Worm (Caenorhabditis elegans) whole organism, late embryonic: ENCODE results near the gene T19H12.3.

Experiments
- ceh-24 ChIP-seq: sonication (generic microtip); optimal IDR thresholded peaks from 2 replicates; lab custom pipeline; 2016; ENCODE audit warnings: mild to moderate bottlenecking, missing genetic modification characterization, missing compliant biosample characterization
- ceh-45 ChIP-seq: fragments of 200-800 bp; sonication (Bioruptor generic); IDR thresholded peaks from 2 replicates; pipeline ENCODE4 v1.3.6; 2022; ENCODE audit warnings: missing genetic modification reagents, missing genetic modification characterization, missing compliant biosample characterization
- elt-2 ChIP-seq: sonication (generic microtip); optimal IDR thresholded peaks from 2 replicates; lab custom pipeline; 2016; ENCODE audit warnings: missing genetic modification reagents, missing genetic modification characterization, missing compliant biosample characterization
- ets-4 ChIP-seq: sonication (generic microtip); optimal IDR thresholded peaks from 2 replicates; lab custom pipeline; 2016; ENCODE audit warnings: missing genetic modification characterization, missing compliant biosample characterization
- hlh-13 ChIP-seq: fragments of 200-800 bp; sonication (Bioruptor generic); optimal IDR thresholded peaks from 2 replicates; lab custom pipeline; 2018; ENCODE audit warnings: mild to moderate bottlenecking, missing genetic modification characterization, missing compliant biosample characterization
- lim-6 ChIP-seq: sonication (generic microtip); optimal IDR thresholded peaks from 2 replicates; lab custom pipeline; 2016; ENCODE audit warnings: missing genetic modification characterization, missing compliant biosample characterization
- odd-2 ChIP-seq: sonication (generic microtip); optimal IDR thresholded peaks from 2 replicates; lab custom pipeline; 2017; ENCODE audit warnings: antibody characterized with exemption, mild to moderate bottlenecking, missing genetic modification characterization, missing compliant biosample characterization
- sdc-2 ChIP-seq: sonication (generic microtip); optimal IDR thresholded peaks from 2 replicates; lab custom pipeline; 2016; ENCODE audit warnings: missing genotype, missing genetic modification characterization, missing compliant biosample characterization
- sox-4 ChIP-seq: sonication (generic microtip); optimal IDR thresholded peaks from 2 replicates; lab custom pipeline; 2017; ENCODE audit warnings: mild to moderate bottlenecking, missing genetic modification characterization, inconsistent platforms, missing compliant biosample characterization
- ztf-16 ChIP-seq: sonication (generic microtip); optimal IDR thresholded peaks from 2 replicates; lab custom pipeline; 2017; ENCODE audit warnings: missing genetic modification characterization, missing compliant biosample characterization

DNA sequence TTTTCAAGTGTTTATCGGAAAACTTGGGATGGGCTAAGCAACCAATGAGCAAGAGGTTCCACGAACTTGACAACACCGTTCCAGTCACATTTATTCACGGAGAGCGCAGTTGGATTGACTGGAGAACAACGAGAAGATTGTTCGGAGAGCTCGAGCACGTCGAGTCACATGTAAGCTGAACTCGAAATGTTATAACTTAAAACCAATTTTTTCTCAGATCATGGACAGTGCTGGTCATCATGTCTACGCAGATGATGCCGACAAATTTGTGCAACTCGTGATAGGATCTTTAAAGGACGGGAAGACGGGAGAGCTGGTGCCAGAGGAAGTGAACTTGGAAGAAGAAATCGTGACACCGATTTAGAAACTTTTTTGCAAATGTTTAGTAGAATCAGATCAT, 39.0 kb upstream of the T19H12.3 start:
- TF ChIP-seq sdc-2: no peak
- no peak for TF ChIP-seq lim-6
- TF ChIP-seq ztf-16: no peak
- TF ChIP-seq hlh-13 (GFP tag; lab: Kevin White, UChicago): no peak
- TF ChIP-seq ets-4 (tag; lab: Kevin White, UChicago): no peak
- TF ChIP-seq ceh-24 (tag; lab: Kevin White, UChicago): no peak
- TF ChIP-seq elt-2 (tag; lab: Kevin White, UChicago): no peak
- no peak for TF ChIP-seq odd-2 (tag; lab: Kevin White, UChicago)
- no peak for TF ChIP-seq sox-4 (tag; lab: Kevin White, UChicago)
- no peak for TF ChIP-seq ceh-45 (GFP tag; lab: Robert Waterston, UW)
